Worm (Caenorhabditis elegans): Measurements from ENCODE around the gene F41E7.9.

DNA sequence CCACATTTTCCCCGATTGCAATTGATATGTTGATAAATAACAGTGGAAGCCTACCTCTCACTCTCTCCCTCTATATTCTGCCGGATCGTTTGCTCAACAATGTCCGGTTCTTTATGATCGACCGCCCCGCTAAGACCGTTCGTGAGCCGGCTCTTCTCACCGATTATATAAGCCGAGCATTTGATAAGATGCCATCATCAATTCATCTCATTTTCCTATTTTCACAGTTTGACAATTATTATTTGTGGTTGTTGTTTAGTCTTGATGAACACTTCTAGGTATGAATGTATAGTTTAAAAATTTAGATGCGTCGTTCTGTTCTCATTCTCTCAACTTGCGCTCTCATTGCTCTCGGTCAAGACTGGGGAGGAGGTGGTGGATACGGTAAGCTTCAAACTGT, 20.3 kb upstream of the F41E7.9 start, which contains the start of gene idpa-3:
- no peak for TF ChIP-seq nhr-11 (tag; optimal IDR thresholded peaks at IDR 0.05)
- TF ChIP-seq hlh-30 (tag; optimal IDR thresholded peaks at IDR 0.05; ENCODE audit: insufficient read depth) = no peak
- TF ChIP-seq rnt-1 (tag; optimal IDR thresholded peaks at IDR 0.05) = no peak
- TF ChIP-seq hlh-6 (tag; optimal IDR thresholded peaks at IDR 0.05) = no peak
- TF ChIP-seq elt-2 (tag; optimal IDR thresholded peaks at IDR 0.05) = no peak
- TF ChIP-seq fkh-10 (GFP tag; optimal IDR thresholded peaks at IDR 0.05) = no peak
- no peak for TF ChIP-seq tbx-2 (tag; optimal IDR thresholded peaks at IDR 0.05)
- TF ChIP-seq pag-3 (tag; optimal IDR thresholded peaks at IDR 0.05; ENCODE audit: borderline replicate concordance) = no peak
- no peak for TF ChIP-seq ceh-34 (tag; optimal IDR thresholded peaks at IDR 0.05)
- TF ChIP-seq unc-86 (tag; optimal IDR thresholded peaks at IDR 0.05) = no peak
- no peak for TF ChIP-seq K02D7.2 (tag; optimal IDR thresholded peaks at IDR 0.05)
- no peak for TF ChIP-seq dve-1 (tag; optimal IDR thresholded peaks at IDR 0.05)
- TF ChIP-seq hlh-8 (tag; optimal IDR thresholded peaks at IDR 0.05) = no peak
